Fruit fly (Drosophila melanogaster) whole organism, prepupa: Measurements from ENCODE around the gene SamDC.

Experiments used
- CG6276 ChIP-seq: fragments of 200-800 bp; sonication (Bioruptor generic); optimal IDR thresholded peaks from 2 replicates; lab custom pipeline; 2017; ENCODE audit warnings: missing biosample characterization, mild to moderate bottlenecking, missing genetic modification characterization
- Eip93F ChIP-seq: fragments of 200-800 bp; sonication (Bioruptor generic); optimal IDR thresholded peaks from 2 replicates; lab custom pipeline; 2016; ENCODE audit warnings: missing biosample characterization, mild to moderate bottlenecking, missing genetic modification characterization
- Met ChIP-seq: fragments of 200-800 bp; sonication (Bioruptor generic); optimal IDR thresholded peaks from 3 replicates; lab custom pipeline; 2016; ENCODE audit warnings: missing biosample characterization, missing genetic modification characterization
- Sox102F ChIP-seq: fragments of 200-800 bp; sonication (Bioruptor generic); optimal IDR thresholded peaks from 2 replicates; lab custom pipeline; 2016; ENCODE audit warnings: missing biosample characterization, mild to moderate bottlenecking, missing genetic modification characterization

DNA sequence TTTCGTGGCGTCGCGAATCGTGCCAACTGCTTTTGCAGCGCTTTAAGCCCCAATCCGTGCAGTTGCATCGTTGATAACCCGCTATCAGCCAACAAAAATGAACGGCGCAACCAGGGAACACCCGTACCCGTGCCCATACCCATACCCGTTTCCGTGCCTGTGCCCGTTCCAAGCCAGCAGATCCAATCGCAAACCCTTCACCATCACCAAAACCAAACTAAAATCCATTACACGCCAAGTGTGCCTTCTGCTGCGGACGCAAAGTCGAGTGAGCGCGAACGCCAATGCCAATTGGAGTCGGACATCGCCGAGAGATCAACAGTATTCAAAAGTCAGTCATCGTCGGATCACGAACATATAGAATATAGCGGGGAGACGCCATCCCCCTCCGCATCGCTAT, 5.0 kb upstream of the SamDC start:
- TF ChIP-seq Met (GFP tag; lab: Kevin White, UChicago) (no peak), Sox102F (GFP tag; lab: Kevin White, UChicago) (no peak), CG6276 (GFP tag; lab: Kevin White, UChicago) (no peak), Eip93F (GFP tag; lab: Kevin White, UChicago) (no peak)
